Fruit fly (Drosophila melanogaster) whole organism, embryonic: Measurements from ENCODE around the gene Grasp65.

Source experiments
- Awh ChIP-seq: fragments of 200-800 bp; sonication (Bioruptor generic); IDR thresholded peaks from 2 replicates; pipeline ENCODE4, ENCODE4 v1.3.6; 2022; ENCODE audit warnings: missing biosample characterization, missing genetic modification characterization
- CG10565 ChIP-seq: fragments of 200-800 bp; sonication (Bioruptor generic); optimal IDR thresholded peaks from 3 replicates; lab custom pipeline; 2016; ENCODE audit warnings: missing biosample characterization, mild to moderate bottlenecking, missing genetic modification characterization
- CG12299 ChIP-seq: fragments of 200-800 bp; sonication (Bioruptor generic); optimal IDR thresholded peaks from 2 replicates; lab custom pipeline; 2018; ENCODE audit warnings: missing biosample characterization, mild to moderate bottlenecking, missing genetic modification characterization
- CG13424 ChIP-seq: fragments of 200-800 bp; sonication (Bioruptor generic); optimal IDR thresholded peaks from 2 replicates; lab custom pipeline; 2019; ENCODE audit warnings: missing biosample characterization, mild to moderate bottlenecking, missing genetic modification characterization, moderate library complexity
- CG15479 ChIP-seq: fragments of 200-800 bp; sonication (Bioruptor generic); optimal IDR thresholded peaks from 3 replicates; lab custom pipeline; 2019; ENCODE audit warnings: missing biosample characterization, mild to moderate bottlenecking, missing genetic modification characterization, moderate library complexity
- CG18262 ChIP-seq: fragments of 200-800 bp; optimal IDR thresholded peaks from 3 replicates; lab custom pipeline; 2019; ENCODE audit warnings: missing biosample characterization, mild to moderate bottlenecking, missing genetic modification characterization, moderate library complexity
- CG18764 ChIP-seq: fragments of 200-800 bp; sonication (Bioruptor generic); optimal IDR thresholded peaks from 3 replicates; lab custom pipeline; 2016; ENCODE audit warnings: missing biosample characterization, missing genetic modification characterization
- CG2712 ChIP-seq: fragments of 200-800 bp; optimal IDR thresholded peaks from 3 replicates; lab custom pipeline; 2019; ENCODE audit warnings: missing biosample characterization, mild to moderate bottlenecking, missing genetic modification characterization, moderate library complexity
- CG31224 ChIP-seq: fragments of 200-800 bp; sonication (Bioruptor generic); IDR thresholded peaks from 2 replicates; pipeline ENCODE4 v1.3.6; 2022; ENCODE audit warnings: missing biosample characterization, missing genetic modification characterization
- CG32532 ChIP-seq: fragments of 200-800 bp; sonication (Bioruptor generic); IDR thresholded peaks from 2 replicates; pipeline ENCODE4 v1.3.6; 2022; ENCODE audit warnings: missing biosample characterization, missing genetic modification characterization
- CG33213 ChIP-seq: fragments of 200-800 bp; sonication (Bioruptor generic); optimal IDR thresholded peaks from 3 replicates; lab custom pipeline; 2016; ENCODE audit warnings: missing biosample characterization, missing genetic modification characterization
- CG3847 ChIP-seq: fragments of 200-800 bp; sonication (Bioruptor generic); IDR thresholded peaks from 2 replicates; pipeline ENCODE4 v1.3.6; 2022; ENCODE audit warnings: missing biosample characterization, missing genetic modification characterization
- CG3995 ChIP-seq: fragments of 200-800 bp; sonication (Bioruptor generic); optimal IDR thresholded peaks from 3 replicates; lab custom pipeline; 2016; ENCODE audit warnings: missing biosample characterization, missing genetic modification characterization
- CG4328 ChIP-seq: fragments of 200-800 bp; sonication (Bioruptor generic); optimal IDR thresholded peaks from 3 replicates; lab custom pipeline; 2017; ENCODE audit warnings: missing biosample characterization, missing genetic modification reagents, missing genetic modification characterization
- CG4617 ChIP-seq: fragments of 200-800 bp; sonication (Bioruptor generic); optimal IDR thresholded peaks from 3 replicates; lab custom pipeline; 2016; ENCODE audit warnings: missing biosample characterization, missing genetic modification characterization, borderline replicate concordance
- CG6175 ChIP-seq: fragments of 200-800 bp; sonication (Bioruptor generic); IDR thresholded peaks from 3 replicates; pipeline ENCODE4 v1.3.6; 2022; ENCODE audit warnings: missing biosample characterization, missing genetic modification characterization
- CG8290 ChIP-seq, 3 experiments: fragments of 200-800 bp; sonication (Bioruptor generic); optimal IDR thresholded peaks; 2 replicates each; lab custom pipeline; 2016 to 2019; ENCODE audit warnings: missing biosample characterization in 3 of 3, missing genetic modification characterization in 3 of 3, mild to moderate bottlenecking in 2 of 3, moderate library complexity in 1 of 3
- CG8944 ChIP-seq: fragments of 200-800 bp; sonication (Bioruptor generic); optimal IDR thresholded peaks from 3 replicates; lab custom pipeline; 2016; ENCODE audit warnings: missing biosample characterization, missing genetic modification characterization
- CG9817 ChIP-seq: fragments of 200-800 bp; sonication (Bioruptor generic); optimal IDR thresholded peaks from 2 replicates; lab custom pipeline; 2018; ENCODE audit warnings: missing biosample characterization, mild to moderate bottlenecking, missing genetic modification characterization, moderate library complexity
- Camta ChIP-seq: fragments of 200-800 bp; sonication (Bioruptor generic); optimal IDR thresholded peaks from 2 replicates; lab custom pipeline; 2016; ENCODE audit warnings: missing biosample characterization, missing genetic modification characterization
- CoRest ChIP-seq: fragments of 200-800 bp; sonication (Bioruptor generic); optimal IDR thresholded peaks from 3 replicates; lab custom pipeline; 2018; ENCODE audit warnings: missing biosample characterization, mild to moderate bottlenecking, missing genetic modification characterization, moderate library complexity
- CrebB ChIP-seq: fragments of 200-800 bp; sonication (Bioruptor generic); optimal IDR thresholded peaks from 3 replicates; lab custom pipeline; 2018; ENCODE audit warnings: missing biosample characterization, mild to moderate bottlenecking, missing genetic modification characterization
- D19A ChIP-seq: fragments of 200-800 bp; optimal IDR thresholded peaks from 3 replicates; lab custom pipeline; 2019; ENCODE audit warnings: missing biosample characterization, mild to moderate bottlenecking, missing genetic modification characterization, moderate library complexity
- Ets65A ChIP-seq: fragments of 200-800 bp; sonication (Bioruptor generic); peaks from one replicate; lab custom pipeline; 2016; ENCODE audit warnings: missing biosample characterization, missing genetic modification characterization
- Gug ChIP-seq: fragments of 200-800 bp; sonication (Bioruptor generic); IDR thresholded peaks from 4 replicates; pipeline ENCODE4 v1.3.6; 2022; ENCODE audit warnings: missing biosample characterization, missing genetic modification characterization
- Hand ChIP-seq: fragments of 200-800 bp; sonication (Bioruptor generic); optimal IDR thresholded peaks from 2 replicates; lab custom pipeline; 2017; ENCODE audit warnings: mild to moderate bottlenecking, missing biosample characterization, missing genetic modification reagents, missing genetic modification characterization
- Lhr ChIP-seq: fragments of 200-800 bp; sonication (Bioruptor generic); optimal IDR thresholded peaks from 3 replicates; lab custom pipeline; 2017; ENCODE audit warnings: mild to moderate bottlenecking, missing biosample characterization, missing genetic modification reagents, missing genetic modification characterization
- Mrtf ChIP-seq: fragments of 200-800 bp; sonication (Bioruptor generic); IDR thresholded peaks from 3 replicates; pipeline ENCODE4 v1.3.6; 2022; ENCODE audit warnings: missing biosample characterization, missing genetic modification characterization
- Rfx ChIP-seq: fragments of 200-800 bp; sonication (Bioruptor generic); IDR thresholded peaks from 2 replicates; pipeline ENCODE4 v1.3.6; 2022; ENCODE audit warnings: missing biosample characterization, missing genetic modification characterization
- Sox102F ChIP-seq: fragments of 200-800 bp; sonication (Bioruptor generic); optimal IDR thresholded peaks from 2 replicates; lab custom pipeline; 2018; ENCODE audit warnings: missing biosample characterization, mild to moderate bottlenecking, missing genetic modification characterization, moderate library complexity
- Sry-δ ChIP-seq: fragments of 200-800 bp; sonication (Bioruptor generic); optimal IDR thresholded peaks from 2 replicates; lab custom pipeline; 2016; ENCODE audit warnings: missing biosample characterization, missing genetic modification characterization
- Ssrp ChIP-seq: fragments of 200-800 bp; sonication (Bioruptor generic); optimal IDR thresholded peaks from 2 replicates; lab custom pipeline; 2018; ENCODE audit warnings: missing biosample characterization, mild to moderate bottlenecking, missing genetic modification characterization, moderate library complexity
- YL-1 ChIP-seq: fragments of 200-800 bp; sonication (Bioruptor generic); optimal IDR thresholded peaks from 3 replicates; lab custom pipeline; 2017; ENCODE audit warnings: missing biosample characterization, mild to moderate bottlenecking, missing genetic modification characterization
- bsh ChIP-seq, 2 experiments: fragments of 200-800 bp; sonication (Bioruptor generic); optimal IDR thresholded peaks; 2 replicates each; lab custom pipeline; 2017 to 2018; ENCODE audit warnings: mild to moderate bottlenecking in 2 of 2, missing biosample characterization in 2 of 2, missing genetic modification characterization in 2 of 2, moderate library complexity in 1 of 2
- dpn ChIP-seq, 2 experiments: fragments of 200-800 bp; sonication (Bioruptor generic); optimal IDR thresholded peaks; 3 replicates each; lab custom pipeline; 2016; ENCODE audit warnings: missing biosample characterization in 2 of 2, missing genetic modification characterization in 2 of 2
- ems ChIP-seq: fragments of 200-800 bp; sonication (Bioruptor generic); optimal IDR thresholded peaks from 3 replicates; lab custom pipeline; 2016; ENCODE audit warnings: missing biosample characterization, missing genetic modification characterization
- fd64A ChIP-seq: fragments of 200-800 bp; sonication (Bioruptor generic); optimal IDR thresholded peaks from 3 replicates; lab custom pipeline; 2018; ENCODE audit warnings: missing biosample characterization, mild to moderate bottlenecking, missing genetic modification characterization
- gcm ChIP-seq: fragments of 200-800 bp; sonication (Bioruptor generic); optimal IDR thresholded peaks from 2 replicates; lab custom pipeline; 2019; ENCODE audit warnings: missing biosample characterization, mild to moderate bottlenecking, missing genetic modification characterization, moderate library complexity
- kay ChIP-seq: fragments of 200-800 bp; sonication (Bioruptor generic); optimal IDR thresholded peaks from 2 replicates; lab custom pipeline; 2016; ENCODE audit warnings: missing biosample characterization, missing genetic modification characterization
- lmd ChIP-seq: fragments of 200-800 bp; sonication (Bioruptor generic); IDR thresholded peaks from 2 replicates; pipeline ENCODE4 v1.3.6; 2022; ENCODE audit warnings: missing biosample characterization, missing genetic modification characterization
- oc ChIP-seq: fragments of 200-800 bp; sonication (Bioruptor generic); optimal IDR thresholded peaks from 2 replicates; lab custom pipeline; 2018; ENCODE audit warnings: missing biosample characterization, mild to moderate bottlenecking, missing genetic modification characterization, moderate library complexity
- pan ChIP-seq, 4 experiments: fragments of >200 bp in 3 of 4; fragments of 200-800 bp in 1 of 4; sonication (Bioruptor generic) in 1 of 4; optimal IDR thresholded peaks in 3 of 4; IDR thresholded peaks in 1 of 4; 2 replicates each; pipeline versions ENCODE4 v1.3.6 to Lab custom; 2017 to 2022; ENCODE audit warnings: missing biosample characterization in 2 of 4, missing genetic modification characterization in 2 of 4, mixed read lengths in 1 of 4
- phol ChIP-seq: fragments of 200-800 bp; sonication (Bioruptor generic); optimal IDR thresholded peaks from 3 replicates; lab custom pipeline; 2018; ENCODE audit warnings: missing biosample characterization, mild to moderate bottlenecking, missing genetic modification characterization, moderate library complexity
- sc ChIP-seq, 3 experiments: fragments of >200 bp in 2 of 3; fragments of 200-800 bp in 1 of 3; sonication (Bioruptor generic) in 1 of 3; optimal IDR thresholded peaks; 2 replicates in 2 of 3; 3 replicates in 1 of 3; lab custom pipeline; 2017; ENCODE audit warnings: mild to moderate bottlenecking in 1 of 3, missing biosample characterization in 1 of 3, missing genetic modification characterization in 1 of 3, missing genetic modification reagents in 1 of 3
- sna ChIP-seq: fragments of 200-800 bp; sonication (Bioruptor generic); IDR thresholded peaks from 2 replicates; pipeline ENCODE4 v1.3.6; 2022; ENCODE audit warnings: missing biosample characterization, missing genetic modification characterization; ENCODE audit not compliant: partially characterized antibody
- sob ChIP-seq: fragments of 200-800 bp; sonication (Bioruptor generic); IDR thresholded peaks from 2 replicates; pipeline ENCODE4 v1.3.6; 2022; ENCODE audit warnings: missing biosample characterization, missing genetic modification characterization
- stc ChIP-seq: fragments of 200-800 bp; sonication (Bioruptor generic); IDR thresholded peaks from 2 replicates; pipeline ENCODE4 v1.3.6; 2022; ENCODE audit warnings: missing biosample characterization, missing genetic modification characterization
- vvl ChIP-seq: fragments of 200-800 bp; sonication (Bioruptor generic); IDR thresholded peaks from 2 replicates; pipeline ENCODE4 v1.3.6; 2022; ENCODE audit warnings: missing biosample characterization, missing genetic modification characterization

The Grasp65 gene

DNA sequence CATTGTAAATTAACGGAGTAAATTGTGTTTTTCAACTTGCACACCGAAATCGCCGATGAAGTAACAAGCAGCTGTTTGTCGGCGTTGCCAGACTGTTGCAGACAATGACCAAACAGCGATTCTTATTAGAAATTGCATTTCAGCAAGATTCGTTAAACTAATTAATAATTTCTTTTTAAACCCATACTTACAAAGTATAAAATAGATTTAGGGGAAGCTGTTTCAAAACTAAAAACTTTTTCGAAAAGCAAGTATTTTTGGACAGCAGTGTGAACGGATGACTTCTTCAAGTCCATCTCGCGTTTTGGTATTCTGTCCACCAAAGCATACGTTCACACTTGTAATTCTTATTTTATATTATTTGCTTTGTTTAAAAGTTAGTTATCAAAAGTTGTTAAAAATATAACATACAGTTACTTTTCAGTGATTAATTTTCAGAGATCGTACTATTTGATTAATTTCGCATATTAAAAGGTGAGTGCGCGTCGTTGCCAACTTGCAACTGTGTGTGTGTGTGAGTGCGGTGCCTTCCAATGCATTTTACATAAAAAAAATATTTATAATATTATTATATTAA, 3.8 kb downstream of the Grasp65 start, which contains the start of the genes CG8004 and RhoGDI (continued):
- TF ChIP-seq pan (optimal IDR thresholded peaks at IDR 0.05; lab: Kevin White, UChicago) (no peak), pan (GFP tag; optimal IDR thresholded peaks at IDR 0.05 in 1 of 2, IDR thresholded peaks at IDR 0.05 in 1 of 2) (peak in 1 of 2 experiments; percentile 75), CG15479 (GFP tag; lab: Kevin White, UChicago) (no peak), Sox102F (GFP tag; lab: Kevin White, UChicago) (peak; percentile 63), Ets65A (GFP tag; lab: Kevin White, UChicago) (peak; percentile 91), phol (tag; lab: Kevin White, UChicago) (peak; percentile 81), Awh (GFP tag; lab: Robert Waterston, UW) (0 out of 2 replicates have a peak, but pooled peaks have one; percentile 40), sna (GFP tag; lab: Robert Waterston, UW) (0 out of 2 replicates have a peak, but pooled peaks have one; percentile 29), CG3995 (GFP tag; lab: Kevin White, UChicago) (peak; percentile 32), CG4328 (GFP tag; lab: Kevin White, UChicago) (peak; percentile 48), CG10565 (GFP tag; lab: Kevin White, UChicago) (no peak), kay (GFP tag; lab: Kevin White, UChicago) (peak; percentile 65), CG12299 (peak; percentile 73), vvl (GFP tag; lab: Robert Waterston, UW) (peak; percentile 76), fd64A (GFP tag; lab: Kevin White, UChicago) (no peak), bsh (GFP tag; optimal IDR thresholded peaks at IDR 0.05; lab: Kevin White, UChicago) (peak in 1 of 2 experiments; percentile 54), CG31224 (GFP tag; lab: Robert Waterston, UW) (no peak), CrebB (tag; lab: Kevin White, UChicago) (peak; percentile 4), Camta (peak; percentile 70), CG18262 (peak; percentile 50), CG8944 (peak; percentile 45), Mrtf (no peak), sob (GFP tag; lab: Robert Waterston, UW) (peak; percentile 59), CG4617 (GFP tag; lab: Kevin White, UChicago) (peak; percentile 96), stc (0 out of 2 replicates have a peak, but pooled peaks have one; percentile 19), CG2712 (tag; lab: Kevin White, UChicago) (peak; percentile 70), oc (tag; lab: Kevin White, UChicago) (no peak), dpn (GFP tag; optimal IDR thresholded peaks at IDR 0.05; lab: Kevin White, UChicago) (peak; percentile 67 to 77), Gug (GFP tag; lab: Robert Waterston, UW) (0 out of 4 replicates have a peak, but pooled peaks have one; percentile 30), Sry-δ (GFP tag; lab: Kevin White, UChicago) (peak; percentile 53), CG18764 (GFP tag; lab: Kevin White, UChicago) (peak; percentile 53), Hand (no peak), D19A (peak; percentile 16), Ssrp (peak; percentile 59), CG9817 (tag; lab: Kevin White, UChicago) (peak; percentile 71), CG6175 (GFP tag; lab: Robert Waterston, UW) (no peak), CG8290 (GFP tag; optimal IDR thresholded peaks at IDR 0.05; lab: Kevin White, UChicago) (peak; percentile 39), CG8290 (tag; optimal IDR thresholded peaks at IDR 0.05; lab: Kevin White, UChicago) (peak in 1 of 2 experiments; percentile 30), Lhr (GFP tag; lab: Kevin White, UChicago) (peak; percentile 68), sc (optimal IDR thresholded peaks at IDR 0.05; lab: Kevin White, UChicago) (no peak), sc (GFP tag; optimal IDR thresholded peaks at IDR 0.05; lab: Kevin White, UChicago) (no peak), gcm (GFP tag; lab: Kevin White, UChicago) (peak; percentile 1), CG33213 (GFP tag; lab: Kevin White, UChicago) (peak; percentile 76), CG3847 (GFP tag; lab: Robert Waterston, UW) (peak; percentile 80), CG13424 (peak; percentile 74), lmd (peak; percentile 58; the same call in 1 of the 2 replicates), Rfx (GFP tag; lab: Robert Waterston, UW) (peak; percentile 72), CoRest (peak; percentile 72), YL-1 (GFP tag; lab: Kevin White, UChicago) (peak; percentile 65), ems (GFP tag; lab: Kevin White, UChicago) (peak; percentile 75), CG32532 (GFP tag; lab: Robert Waterston, UW) (peak; percentile 76)
